Fruit fly (Drosophila melanogaster) whole organism: ENCODE measurements around the gene CG9119.

ENCODE experiments used
- CG8478 ChIP-seq: fragments of >200 bp; optimal IDR thresholded peaks from 2 replicates; lab custom pipeline; 2018; ENCODE audit warnings: inconsistent platforms
- EcR ChIP-seq, 2 experiments: fragments of >200 bp; optimal IDR thresholded peaks; 2 replicates each; lab custom pipeline; 2017; ENCODE audit warnings: missing biosample characterization in 2 of 2, missing genetic modification characterization in 2 of 2, missing genetic modification reagents in 2 of 2
- pan ChIP-seq: fragments of >200 bp; optimal IDR thresholded peaks from 2 replicates; lab custom pipeline; 2017
- usp ChIP-seq: fragments of >200 bp; optimal IDR thresholded peaks from 2 replicates; lab custom pipeline; 2017; ENCODE audit warnings: missing biosample characterization, missing genetic modification characterization, mixed read lengths

DNA sequence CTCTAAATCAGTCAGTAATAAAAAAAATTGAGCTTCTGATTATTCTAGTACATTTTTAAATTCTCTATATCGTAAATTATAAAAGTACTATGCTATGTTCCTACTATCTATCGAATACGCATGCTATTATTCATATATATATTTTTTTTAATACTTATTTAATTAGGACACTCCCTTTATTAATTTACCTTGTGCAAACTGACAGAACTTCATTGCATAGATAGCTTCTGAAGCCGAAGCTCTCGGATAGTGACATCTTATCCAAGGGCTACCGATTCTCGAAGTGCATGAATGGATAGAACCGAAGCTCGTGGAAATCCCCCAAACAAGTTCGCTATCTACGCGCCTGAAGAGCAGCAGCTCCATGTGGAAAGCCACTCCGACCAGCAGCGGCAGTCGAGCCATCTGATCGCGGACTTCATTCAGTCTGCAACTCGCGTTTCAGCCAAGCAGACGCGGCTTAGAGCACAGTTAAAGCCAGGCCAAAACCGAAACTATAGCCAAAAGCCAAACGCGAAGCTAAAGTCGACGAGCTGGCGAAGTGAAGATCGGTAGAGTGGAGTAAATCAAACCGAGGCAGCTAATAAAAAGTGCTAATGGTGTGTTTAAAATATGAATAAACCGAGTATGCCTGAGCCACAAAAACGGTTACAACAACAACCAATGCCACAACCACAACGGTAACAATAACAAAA lies 4.1 kb downstream of the CG9119 start, which contains the start of gene mwh:
- TF ChIP-seq CG8478 (lab: Kevin White, UChicago) (no peak), usp (no peak), pan (lab: Kevin White, UChicago) (no peak), EcR (GFP tag; optimal IDR thresholded peaks at IDR 0.05; lab: Kevin White, UChicago) (no peak)
